Fruit fly (Drosophila melanogaster) whole organism, prepupa: ENCODE results near the gene CG10226.

Experiments used
- Blimp-1 ChIP-seq: fragments of 200-800 bp; sonication (Bioruptor generic); optimal IDR thresholded peaks from 3 replicates; lab custom pipeline; 2017; ENCODE audit warnings: missing biosample characterization, missing genetic modification characterization, mild to moderate bottlenecking, moderate library complexity, missing genetic modification reagents
- CG10669 ChIP-seq: fragments of 200-800 bp; sonication (Bioruptor generic); optimal IDR thresholded peaks from 3 replicates; lab custom pipeline; 2018; ENCODE audit warnings: missing biosample characterization, mild to moderate bottlenecking, missing genetic modification characterization, moderate library complexity
- CG11294 ChIP-seq: fragments of 200-800 bp; sonication (Bioruptor generic); IDR thresholded peaks from 2 replicates; pipeline ENCODE4 v1.3.6; 2022; ENCODE audit warnings: missing biosample characterization, missing genetic modification characterization
- CG11762 ChIP-seq: fragments of 200-800 bp; sonication (Bioruptor generic); optimal IDR thresholded peaks from 3 replicates; lab custom pipeline; 2016; ENCODE audit warnings: missing biosample characterization, missing genetic modification characterization; ENCODE audit not compliant: insufficient read depth
- CG11902 ChIP-seq: fragments of 200-800 bp; sonication (Bioruptor generic); optimal IDR thresholded peaks from 3 replicates; lab custom pipeline; 2016; ENCODE audit warnings: missing biosample characterization, missing genetic modification characterization
- CG15336 ChIP-seq: fragments of 200-800 bp; sonication (Bioruptor generic); IDR thresholded peaks from 2 replicates; pipeline ENCODE4 v1.3.6; 2022; ENCODE audit warnings: missing biosample characterization, missing genetic modification characterization
- CG1621 ChIP-seq: fragments of 200-800 bp; sonication (Bioruptor generic); optimal IDR thresholded peaks from 3 replicates; lab custom pipeline; 2018; ENCODE audit warnings: missing biosample characterization, mild to moderate bottlenecking, missing genetic modification characterization
- CG16779 ChIP-seq: fragments of 200-800 bp; sonication (Bioruptor generic); optimal IDR thresholded peaks from 3 replicates; lab custom pipeline; 2017; ENCODE audit warnings: missing biosample characterization, mild to moderate bottlenecking, missing genetic modification characterization
- CG31627 ChIP-seq: fragments of 200-800 bp; sonication (Bioruptor generic); optimal IDR thresholded peaks from 3 replicates; lab custom pipeline; 2016; ENCODE audit warnings: missing biosample characterization, missing genetic modification characterization
- CG32006 ChIP-seq: fragments of 200-800 bp; sonication (Bioruptor generic); optimal IDR thresholded peaks from 3 replicates; lab custom pipeline; 2017; ENCODE audit warnings: missing biosample characterization, mild to moderate bottlenecking, missing genetic modification characterization
- CG34406 ChIP-seq: fragments of 200-800 bp; sonication (Bioruptor generic); optimal IDR thresholded peaks from 3 replicates; lab custom pipeline; 2016; ENCODE audit warnings: missing biosample characterization, missing genetic modification characterization
- CG3919 ChIP-seq: fragments of 200-800 bp; sonication (Bioruptor generic); optimal IDR thresholded peaks from 3 replicates; lab custom pipeline; 2016; ENCODE audit warnings: missing biosample characterization, missing genetic modification characterization
- CG4318 ChIP-seq: fragments of 200-800 bp; sonication (Bioruptor generic); optimal IDR thresholded peaks from 3 replicates; lab custom pipeline; 2017; ENCODE audit warnings: missing biosample characterization, mild to moderate bottlenecking, missing genetic modification characterization
- CG6163 ChIP-seq: fragments of 200-800 bp; sonication (Bioruptor generic); IDR thresholded peaks from 3 replicates; pipeline ENCODE4 v1.3.6; 2022; ENCODE audit warnings: missing biosample characterization, missing genetic modification characterization
- CG6276 ChIP-seq: fragments of 200-800 bp; sonication (Bioruptor generic); optimal IDR thresholded peaks from 2 replicates; lab custom pipeline; 2017; ENCODE audit warnings: missing biosample characterization, mild to moderate bottlenecking, missing genetic modification characterization
- CG6808 ChIP-seq: fragments of 200-800 bp; sonication (Bioruptor generic); optimal IDR thresholded peaks from 3 replicates; lab custom pipeline; 2017; ENCODE audit warnings: missing biosample characterization, missing genetic modification characterization, mild to moderate bottlenecking, moderate library complexity, missing genetic modification reagents
- CG6854 ChIP-seq: fragments of 200-800 bp; sonication (Bioruptor generic); optimal IDR thresholded peaks from 2 replicates; lab custom pipeline; 2017; ENCODE audit warnings: missing biosample characterization, mild to moderate bottlenecking, missing genetic modification characterization
- CG7368 ChIP-seq: fragments of 200-800 bp; sonication (Bioruptor generic); optimal IDR thresholded peaks from 3 replicates; lab custom pipeline; 2016; ENCODE audit warnings: missing biosample characterization, missing genetic modification characterization
- CG8119 ChIP-seq: fragments of 200-800 bp; sonication (Bioruptor generic); IDR thresholded peaks from 3 replicates; pipeline ENCODE4 v1.3.6; 2022; ENCODE audit warnings: missing biosample characterization, missing genetic modification characterization
- CG8319 ChIP-seq: fragments of 200-800 bp; sonication (Bioruptor generic); optimal IDR thresholded peaks from 3 replicates; lab custom pipeline; 2016; ENCODE audit warnings: missing biosample characterization, missing genetic modification characterization
- CG9139 ChIP-seq: fragments of 200-800 bp; sonication (Bioruptor generic); optimal IDR thresholded peaks from 3 replicates; lab custom pipeline; 2017; ENCODE audit warnings: missing biosample characterization, mild to moderate bottlenecking, missing genetic modification characterization
- Eip75B ChIP-seq: fragments of 200-800 bp; sonication (Bioruptor generic); optimal IDR thresholded peaks from 3 replicates; lab custom pipeline; 2016; ENCODE audit warnings: missing biosample characterization, missing genetic modification characterization
- Eip78C ChIP-seq: fragments of 200-800 bp; sonication (Bioruptor generic); peaks from one replicate; lab custom pipeline; 2016; ENCODE audit warnings: missing biosample characterization, missing genetic modification characterization
- Ets21C ChIP-seq: fragments of 200-800 bp; sonication (Bioruptor generic); optimal IDR thresholded peaks from 3 replicates; lab custom pipeline; 2016; ENCODE audit warnings: missing biosample characterization, missing genetic modification characterization
- Ets96B ChIP-seq: fragments of 200-800 bp; optimal IDR thresholded peaks from 2 replicates; lab custom pipeline; 2019; ENCODE audit warnings: missing biosample characterization, mild to moderate bottlenecking, missing genetic modification characterization, moderate library complexity
- Gug ChIP-seq: fragments of 200-800 bp; sonication (Bioruptor generic); IDR thresholded peaks from 2 replicates; pipeline ENCODE4 v1.3.6; 2022; ENCODE audit warnings: missing biosample characterization, missing genetic modification characterization
- Hr38 ChIP-seq: sonication (Bioruptor generic); optimal IDR thresholded peaks from 2 replicates; lab custom pipeline; 2016; ENCODE audit warnings: missing biosample characterization, missing genetic modification characterization
- Hr39 ChIP-seq: fragments of 200-800 bp; sonication (Bioruptor generic); optimal IDR thresholded peaks from 2 replicates; lab custom pipeline; 2016; ENCODE audit warnings: missing biosample characterization, missing genetic modification characterization
- Met ChIP-seq: fragments of 200-800 bp; sonication (Bioruptor generic); optimal IDR thresholded peaks from 3 replicates; lab custom pipeline; 2016; ENCODE audit warnings: missing biosample characterization, missing genetic modification characterization
- OdsH ChIP-seq: fragments of 200-800 bp; sonication (Bioruptor generic); optimal IDR thresholded peaks from 3 replicates; lab custom pipeline; 2016; ENCODE audit warnings: missing biosample characterization, missing genetic modification characterization
- Sox102F ChIP-seq: fragments of 200-800 bp; sonication (Bioruptor generic); optimal IDR thresholded peaks from 2 replicates; lab custom pipeline; 2016; ENCODE audit warnings: missing biosample characterization, mild to moderate bottlenecking, missing genetic modification characterization
- Sox14 ChIP-seq: fragments of 200-800 bp; sonication (Bioruptor generic); optimal IDR thresholded peaks from 3 replicates; lab custom pipeline; 2016; ENCODE audit warnings: missing biosample characterization, missing genetic modification characterization
- achi ChIP-seq: fragments of 200-800 bp; sonication (Bioruptor generic); optimal IDR thresholded peaks from 3 replicates; lab custom pipeline; 2016; ENCODE audit warnings: missing biosample characterization, missing genetic modification characterization
- cyc ChIP-seq: fragments of 200-800 bp; sonication (Bioruptor generic); optimal IDR thresholded peaks from 3 replicates; lab custom pipeline; 2016; ENCODE audit warnings: missing biosample characterization, missing genetic modification characterization
- dsx ChIP-seq: fragments of 200-800 bp; optimal IDR thresholded peaks from 3 replicates; lab custom pipeline; 2019; ENCODE audit warnings: missing biosample characterization, mild to moderate bottlenecking, missing genetic modification characterization, moderate library complexity; ENCODE audit not compliant: poor library complexity, severe bottlenecking
- eg ChIP-seq: fragments of 200-800 bp; sonication (Bioruptor generic); IDR thresholded peaks from 3 replicates; pipeline ENCODE4 v1.3.6; 2022; ENCODE audit warnings: missing biosample characterization, missing genetic modification characterization
- esn ChIP-seq: fragments of 200-800 bp; sonication (Bioruptor generic); optimal IDR thresholded peaks from 2 replicates; lab custom pipeline; 2016; ENCODE audit warnings: missing biosample characterization, mild to moderate bottlenecking, missing genetic modification characterization, moderate library complexity
- fd59A ChIP-seq: fragments of 200-800 bp; sonication (Bioruptor generic); optimal IDR thresholded peaks from 2 replicates; lab custom pipeline; 2017; ENCODE audit warnings: missing biosample characterization, mild to moderate bottlenecking, missing genetic modification characterization, missing genetic modification reagents
- fkh ChIP-seq: fragments of 200-800 bp; sonication (Bioruptor generic); optimal IDR thresholded peaks from 3 replicates; lab custom pipeline; 2017; ENCODE audit warnings: missing biosample characterization, mild to moderate bottlenecking, missing genetic modification characterization, moderate library complexity
- lz ChIP-seq: fragments of 200-800 bp; sonication (Bioruptor generic); optimal IDR thresholded peaks from 3 replicates; lab custom pipeline; 2016; ENCODE audit warnings: missing biosample characterization, missing genetic modification characterization
- net ChIP-seq: fragments of 200-800 bp; sonication (Bioruptor generic); optimal IDR thresholded peaks from 3 replicates; lab custom pipeline; 2016; ENCODE audit warnings: missing biosample characterization, missing genetic modification characterization
- pdm3 ChIP-seq: fragments of 200-800 bp; sonication (Bioruptor generic); optimal IDR thresholded peaks from 3 replicates; lab custom pipeline; 2016; ENCODE audit warnings: missing biosample characterization, missing genetic modification characterization
- salr ChIP-seq, 2 experiments: fragments of 200-800 bp; sonication (Bioruptor generic); optimal IDR thresholded peaks; 3 replicates each; lab custom pipeline; 2016 to 2018; ENCODE audit warnings: missing biosample characterization in 2 of 2, missing genetic modification characterization in 2 of 2, mild to moderate bottlenecking in 1 of 2
- spab ChIP-seq: fragments of 200-800 bp; sonication (Bioruptor generic); optimal IDR thresholded peaks from 2 replicates; lab custom pipeline; 2017; ENCODE audit warnings: missing biosample characterization, mild to moderate bottlenecking, missing genetic modification characterization, missing genetic modification reagents
- ss ChIP-seq, 2 experiments: fragments of 200-800 bp; sonication (Bioruptor generic); optimal IDR thresholded peaks; 2 replicates in 1 of 2; 3 replicates in 1 of 2; lab custom pipeline; 2017 to 2018; ENCODE audit warnings: mild to moderate bottlenecking in 2 of 2, missing biosample characterization in 2 of 2, missing genetic modification characterization in 2 of 2, moderate library complexity in 1 of 2
- svp ChIP-seq: fragments of 200-800 bp; sonication (Bioruptor generic); peaks from one replicate; lab custom pipeline; 2016; ENCODE audit warnings: missing biosample characterization, missing genetic modification characterization

CG10226 gene

dm6 chr3L:6220187-6220586 is 19.7 kb downstream of the CG10226 start, which contains the start of gene CG33946 (continued):
- TF ChIP-seq CG8319 (GFP tag; lab: Kevin White, UChicago) (peak; percentile 40), lz (GFP tag; lab: Kevin White, UChicago) (peak; percentile 58), pdm3 (GFP tag; lab: Kevin White, UChicago) (peak; percentile 53), CG11902 (GFP tag; lab: Kevin White, UChicago) (peak; percentile 61), OdsH (GFP tag; lab: Kevin White, UChicago) (peak; percentile 57), salr (GFP tag; optimal IDR thresholded peaks at IDR 0.05; lab: Kevin White, UChicago) (peak in 1 of 2 experiments; percentile 48), net (GFP tag; lab: Kevin White, UChicago) (peak; percentile 42), CG8119 (GFP tag; lab: Robert Waterston, UW) (peak; percentile 51; the same call in 1 of the 3 replicates), achi (GFP tag; lab: Kevin White, UChicago) (peak; percentile 53), CG11762 (peak; percentile 57), CG1621 (tag; lab: Kevin White, UChicago) (no peak), svp (GFP tag; lab: Kevin White, UChicago) (peak; percentile 87), Ets96B (peak; percentile 10), CG10669 (GFP tag; lab: Kevin White, UChicago) (peak; percentile 1), CG11294 (GFP tag; lab: Robert Waterston, UW) (peak; percentile 71), Met (GFP tag; lab: Kevin White, UChicago) (peak; percentile 70), CG16779 (tag; lab: Kevin White, UChicago) (no peak), eg (GFP tag; lab: Robert Waterston, UW) (peak; percentile 83), CG6163 (peak; percentile 82), CG31627 (GFP tag; lab: Kevin White, UChicago) (peak; percentile 86)

- no peak for TF ChIP-seq cyc (GFP tag; lab: Kevin White, UChicago)
- no peak for TF ChIP-seq salr (GFP tag; optimal IDR thresholded peaks at IDR 0.05; lab: Kevin White, UChicago)
- no peak for TF ChIP-seq CG3919 (GFP tag; lab: Kevin White, UChicago)
- TF ChIP-seq CG15336: peak; percentile 66; the same call in 1 of the 2 replicates
- no peak for TF ChIP-seq fd59A (GFP tag; lab: Kevin White, UChicago)
- TF ChIP-seq Sox14 (GFP tag; lab: Kevin White, UChicago): no peak
- TF ChIP-seq CG32006 (GFP tag; lab: Kevin White, UChicago): no peak
- TF ChIP-seq Eip78C: peak; percentile 25
- peak; percentile 55 for TF ChIP-seq CG9139 (GFP tag; lab: Kevin White, UChicago)
- TF ChIP-seq CG8119 (GFP tag; lab: Robert Waterston, UW): peak; percentile 49; the same call in 2 of the 3 replicates
- peak; percentile 61 for TF ChIP-seq CG1621 (tag; lab: Kevin White, UChicago)
- TF ChIP-seq CG34406: no peak
- TF ChIP-seq Eip75B (GFP tag; lab: Kevin White, UChicago): peak; percentile 22
- peak; percentile 64 to 66 for TF ChIP-seq ss (GFP tag; optimal IDR thresholded peaks at IDR 0.05; lab: Kevin White, UChicago)
- no peak for TF ChIP-seq Hr38 (GFP tag; lab: Kevin White, UChicago)
- peak; percentile 45; the same call in 1 of the 3 replicates for TF ChIP-seq eg (GFP tag; lab: Robert Waterston, UW)
- TF ChIP-seq esn (GFP tag; lab: Kevin White, UChicago): no peak
- TF ChIP-seq Sox102F (GFP tag; lab: Kevin White, UChicago): peak; percentile 8
- peak; percentile 14 for TF ChIP-seq dsx (GFP tag; lab: Kevin White, UChicago)
- peak; percentile 18 for TF ChIP-seq spab (GFP tag; lab: Kevin White, UChicago)
- TF ChIP-seq CG6276 (GFP tag; lab: Kevin White, UChicago): peak; percentile 1
- TF ChIP-seq Blimp-1 (GFP tag; lab: Kevin White, UChicago): no peak
- TF ChIP-seq Ets96B: peak; percentile 21
- peak; percentile 46 for TF ChIP-seq CG16779 (tag; lab: Kevin White, UChicago)
- no peak for TF ChIP-seq CG4318
- TF ChIP-seq CG7368 (GFP tag; lab: Kevin White, UChicago): no peak
- TF ChIP-seq CG6808 (GFP tag; lab: Kevin White, UChicago): peak; percentile 45
- TF ChIP-seq fkh: peak; percentile 81
- no peak for TF ChIP-seq lz (GFP tag; lab: Kevin White, UChicago)
- peak; percentile 50 for TF ChIP-seq net (GFP tag; lab: Kevin White, UChicago)
- TF ChIP-seq Gug (GFP tag; lab: Robert Waterston, UW): no peak
- TF ChIP-seq Ets21C (GFP tag; lab: Kevin White, UChicago): no peak
- no peak for TF ChIP-seq Hr39 (GFP tag; lab: Kevin White, UChicago)
- TF ChIP-seq CG10669 (GFP tag; lab: Kevin White, UChicago): peak; percentile 9
- no peak for TF ChIP-seq CG8319 (GFP tag; lab: Kevin White, UChicago)
- peak; percentile 68 for TF ChIP-seq CG6854 (GFP tag; lab: Kevin White, UChicago)
- peak; percentile 71; the same call in 2 of the 3 replicates for TF ChIP-seq CG6163
- TF ChIP-seq CG11902 (GFP tag; lab: Kevin White, UChicago): no peak
Observed at dm6 chr3L:6218517-6219155, 21.2 kb downstream of the CG10226 start.
